Worm (Caenorhabditis elegans): ENCODE results near the gene nspg-1.

- TF ChIP-seq hmg-4 (GFP tag; optimal IDR thresholded peaks at IDR 0.05) (no peak), F13C5.2 (tag; optimal IDR thresholded peaks at IDR 0.05) (no peak), ceh-13 (GFP tag; optimal IDR thresholded peaks at IDR 0.05) (no peak)
These were observed 13.1 kb downstream of the nspg-1 start, which contains the start of gene C44H9.7 for ce11 chrV:12854766-12855165.
